Fruit fly (Drosophila melanogaster): Measurements from ENCODE around the gene CG14515.

Gene CG14515

dm6 chr3R:29198299-29198698, 943 bp downstream of the CG14515 start:
- TF ChIP-seq CG11617 (GFP tag; optimal IDR thresholded peaks at IDR 0.05) (no peak), kay (GFP tag; ENCODE audit: borderline replicate concordance) (no peak), Hr96 (GFP tag; optimal IDR thresholded peaks at IDR 0.05) (no peak), bab1 (GFP tag; optimal IDR thresholded peaks at IDR 0.05) (no peak), Mnt (GFP tag; optimal IDR thresholded peaks at IDR 0.05) (no peak), CG5204 (GFP tag; optimal IDR thresholded peaks at IDR 0.05) (no peak), toe (GFP tag; optimal IDR thresholded peaks at IDR 0.05) (no peak), CG7101 (tag; optimal IDR thresholded peaks at IDR 0.05) (no peak), cnc (optimal IDR thresholded peaks at IDR 0.05) (no peak), CG7045 (GFP tag; optimal IDR thresholded peaks at IDR 0.05) (no peak), Crg-1 (GFP tag; optimal IDR thresholded peaks at IDR 0.05) (no peak), tj (GFP tag; optimal IDR thresholded peaks at IDR 0.05) (no peak), cic (GFP tag; optimal IDR thresholded peaks at IDR 0.05) (no peak), CG12768 (GFP tag; optimal IDR thresholded peaks at IDR 0.05) (no peak), ovo (GFP tag; optimal IDR thresholded peaks at IDR 0.05) (no peak), CG33017 (tag; optimal IDR thresholded peaks at IDR 0.05) (no peak), CG14711 (tag; optimal IDR thresholded peaks at IDR 0.05) (no peak)

DNA sequence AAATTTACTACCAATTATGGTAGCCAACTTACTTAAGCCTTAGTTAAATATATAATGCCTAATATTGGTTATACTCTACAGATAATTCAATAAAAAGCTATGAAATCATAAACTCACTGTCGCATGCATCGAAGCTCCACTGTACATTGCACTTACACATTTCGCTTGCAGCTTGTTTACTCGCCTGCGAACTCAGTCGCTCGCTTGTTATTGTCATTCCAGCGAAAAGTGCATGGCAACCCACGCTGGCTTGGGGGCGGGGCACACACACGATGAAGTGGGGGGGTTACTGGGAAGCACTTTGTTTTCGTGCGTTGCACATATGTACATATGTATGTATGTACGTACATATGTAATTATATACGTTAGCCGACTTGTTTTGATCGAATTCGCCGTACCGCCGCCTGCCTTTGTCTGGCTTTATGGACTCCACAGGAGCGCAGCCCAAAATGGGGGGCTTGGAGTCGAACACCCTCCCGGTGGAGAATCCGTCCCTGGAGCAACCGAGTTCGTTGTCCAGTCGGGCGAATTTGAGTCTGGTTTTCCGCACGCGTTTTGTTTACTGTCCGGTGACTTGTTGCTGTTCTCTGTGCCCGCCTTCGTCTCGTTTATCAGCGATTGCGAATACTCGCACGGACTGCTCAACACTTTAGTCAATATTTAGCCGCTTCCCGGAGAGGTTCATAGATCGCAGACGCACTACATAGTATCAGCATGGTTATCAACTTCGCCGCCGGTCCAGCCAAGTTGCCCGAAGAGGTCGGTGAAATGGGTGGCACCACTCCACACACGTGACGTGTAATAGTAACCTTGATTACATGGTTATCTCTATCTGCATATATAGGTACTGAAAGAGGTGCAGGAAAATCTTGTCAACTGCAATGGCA, 2.7 kb downstream of the CG14515 start, which contains the start of gene CG11899:
Gene CG11899, plus strand, starts transcription at position 648 of the 887 bp plus-strand sequence.
- TF ChIP-seq pad (GFP tag; optimal IDR thresholded peaks at IDR 0.05) (peak; percentile 77), bab1 (GFP tag; optimal IDR thresholded peaks at IDR 0.05) (peak; percentile 50), Mnt (GFP tag; optimal IDR thresholded peaks at IDR 0.05) (peak; percentile 89), CG7101 (tag; optimal IDR thresholded peaks at IDR 0.05) (peak; percentile 53), cnc (optimal IDR thresholded peaks at IDR 0.05) (no peak), CG11617 (GFP tag; optimal IDR thresholded peaks at IDR 0.05) (peak; percentile 25), toe (GFP tag; optimal IDR thresholded peaks at IDR 0.05) (peak; percentile 84), CG1620 (GFP tag; optimal IDR thresholded peaks at IDR 0.05) (peak; percentile 55), tj (GFP tag; optimal IDR thresholded peaks at IDR 0.05) (peak; percentile 77), ovo (GFP tag; optimal IDR thresholded peaks at IDR 0.05) (peak; percentile 39), Clk (GFP tag; optimal IDR thresholded peaks at IDR 0.05) (peak; percentile 75), Hr96 (GFP tag; optimal IDR thresholded peaks at IDR 0.05) (peak; percentile 73), Crg-1 (GFP tag; optimal IDR thresholded peaks at IDR 0.05) (peak; percentile 58), cic (GFP tag; optimal IDR thresholded peaks at IDR 0.05) (peak; percentile 95), CG14711 (tag; optimal IDR thresholded peaks at IDR 0.05) (peak; percentile 74), CG33017 (tag; optimal IDR thresholded peaks at IDR 0.05) (peak; percentile 59), kay (GFP tag; ENCODE audit: borderline replicate concordance) (peak; percentile 95), CG12768 (GFP tag; optimal IDR thresholded peaks at IDR 0.05) (peak; percentile 92), CG7045 (GFP tag; optimal IDR thresholded peaks at IDR 0.05) (peak; percentile 78), CG5204 (GFP tag; optimal IDR thresholded peaks at IDR 0.05) (peak; percentile 43)

dm6 chr3R:29202418-29202817, 5.1 kb downstream of the CG14515 start, which contains the start of gene Mesh1:
TSS of gene Mesh1 (minus strand) at chr3R:29202525.
- TF ChIP-seq CG33017 (tag; optimal IDR thresholded peaks at IDR 0.05) = no peak
- TF ChIP-seq bab1 (GFP tag; optimal IDR thresholded peaks at IDR 0.05) = peak; percentile 23

DNA sequence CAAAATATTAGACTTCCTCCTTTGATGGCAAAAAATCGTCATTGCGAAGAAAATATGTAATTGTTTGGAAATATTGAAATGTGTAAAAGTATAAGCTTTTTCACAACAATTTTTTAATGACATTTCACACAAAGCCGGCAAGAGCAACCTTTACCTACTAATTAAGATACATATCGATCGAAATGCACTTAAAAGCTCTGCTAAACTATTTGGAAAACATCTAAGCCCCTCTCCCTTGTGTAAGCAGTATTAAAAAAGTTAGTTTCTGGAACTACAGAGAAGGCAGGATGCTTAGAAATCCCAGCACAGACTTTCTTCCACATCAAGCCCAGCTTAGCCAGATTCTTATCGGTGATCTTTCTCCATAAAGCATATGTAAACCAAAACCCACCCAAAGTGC, 6.7 kb downstream of the CG14515 start, which contains the start of gene Cyt-c1L:
Gene Cyt-c1L, minus strand, starts transcription at position 101 of the 400 bp plus-strand sequence.
- TF ChIP-seq pad (GFP tag; optimal IDR thresholded peaks at IDR 0.05) (no peak), bab1 (GFP tag; optimal IDR thresholded peaks at IDR 0.05) (no peak), toe (GFP tag; optimal IDR thresholded peaks at IDR 0.05) (no peak), Mnt (GFP tag; optimal IDR thresholded peaks at IDR 0.05) (no peak), CG11617 (GFP tag; optimal IDR thresholded peaks at IDR 0.05) (no peak), CG33017 (tag; optimal IDR thresholded peaks at IDR 0.05) (no peak), cnc (optimal IDR thresholded peaks at IDR 0.05) (no peak), CG12768 (GFP tag; optimal IDR thresholded peaks at IDR 0.05) (no peak), kay (GFP tag; ENCODE audit: borderline replicate concordance) (no peak), CG1620 (GFP tag; optimal IDR thresholded peaks at IDR 0.05) (no peak), CG5204 (GFP tag; optimal IDR thresholded peaks at IDR 0.05) (no peak), CG7101 (tag; optimal IDR thresholded peaks at IDR 0.05) (no peak)

DNA sequence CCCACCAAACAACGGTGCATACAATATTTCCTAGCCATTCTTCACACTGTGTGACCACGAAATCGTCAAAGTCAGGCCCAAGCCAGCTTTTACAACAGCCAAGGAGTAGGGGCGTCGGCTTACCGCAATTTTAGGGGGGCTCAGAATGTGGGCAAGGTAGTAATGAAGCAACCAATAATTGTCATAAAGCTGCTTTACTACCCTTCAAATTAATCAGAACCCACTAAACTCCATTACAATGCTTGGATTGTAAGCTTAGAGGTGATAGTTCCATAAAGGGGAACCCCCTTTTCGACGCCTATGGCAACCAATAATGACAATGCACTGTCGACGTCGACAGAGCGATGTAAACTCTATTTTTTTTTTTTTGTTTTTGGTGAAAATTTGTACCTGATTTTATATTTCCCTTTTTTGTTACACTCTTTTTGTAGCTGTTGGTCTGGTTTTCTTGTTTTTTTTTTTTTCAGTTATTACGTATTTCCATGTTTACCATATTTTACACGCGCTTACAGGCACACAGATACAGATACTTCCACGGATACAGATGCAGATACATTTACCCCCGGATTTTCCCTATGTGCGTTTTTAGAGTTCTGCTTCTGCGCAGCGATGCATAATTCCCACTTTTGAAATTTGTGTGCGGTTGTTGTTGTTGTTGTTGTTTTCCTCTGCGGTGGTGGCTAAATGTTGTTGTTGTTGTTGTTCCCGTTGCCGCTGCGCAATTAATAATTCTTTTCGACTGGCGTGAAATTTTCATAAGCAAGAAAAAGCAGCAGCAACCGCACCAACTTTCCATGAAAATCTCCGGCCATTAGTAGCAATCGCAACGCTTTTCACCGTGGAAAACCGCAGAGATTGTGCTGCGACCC, 7.5 kb downstream of the CG14515 start:
- TF ChIP-seq Hr96 (GFP tag; optimal IDR thresholded peaks at IDR 0.05) = no peak
- TF ChIP-seq CG33017 (tag; optimal IDR thresholded peaks at IDR 0.05) = no peak
- no peak for TF ChIP-seq Clk (GFP tag; optimal IDR thresholded peaks at IDR 0.05)
- no peak for TF ChIP-seq tj (GFP tag; optimal IDR thresholded peaks at IDR 0.05)
- TF ChIP-seq Crg-1 (GFP tag; optimal IDR thresholded peaks at IDR 0.05) = no peak
- TF ChIP-seq cic (GFP tag; optimal IDR thresholded peaks at IDR 0.05) = no peak
- TF ChIP-seq CG5204 (GFP tag; optimal IDR thresholded peaks at IDR 0.05) = no peak
- no peak for TF ChIP-seq kay (GFP tag; ENCODE audit: borderline replicate concordance)
- no peak for TF ChIP-seq Mnt (GFP tag; optimal IDR thresholded peaks at IDR 0.05)
- TF ChIP-seq cnc (optimal IDR thresholded peaks at IDR 0.05) = no peak

All from whole organism, adult.